Fruit fly (Drosophila melanogaster) whole organism, prepupa: ENCODE results near the gene Atg1.
A peak's percentile ranks its signal among the peaks of the same experiment; 100 is the strongest.

Source experiments
- CG10631 ChIP-seq: fragments of 200-800 bp; sonication (Bioruptor generic); optimal IDR thresholded peaks from 2 replicates; lab custom pipeline; 2016; ENCODE audit warnings: missing biosample characterization, missing genetic modification characterization
- CG10669 ChIP-seq: fragments of 200-800 bp; sonication (Bioruptor generic); optimal IDR thresholded peaks from 3 replicates; lab custom pipeline; 2018; ENCODE audit warnings: missing biosample characterization, mild to moderate bottlenecking, missing genetic modification characterization, moderate library complexity
- CG11294 ChIP-seq: fragments of 200-800 bp; sonication (Bioruptor generic); IDR thresholded peaks from 2 replicates; pipeline ENCODE4 v1.3.6; 2022; ENCODE audit warnings: missing biosample characterization, missing genetic modification characterization
- CG11762 ChIP-seq: fragments of 200-800 bp; sonication (Bioruptor generic); optimal IDR thresholded peaks from 3 replicates; lab custom pipeline; 2016; ENCODE audit warnings: missing biosample characterization, missing genetic modification characterization; ENCODE audit not compliant: insufficient read depth
- CG11902 ChIP-seq: fragments of 200-800 bp; sonication (Bioruptor generic); optimal IDR thresholded peaks from 3 replicates; lab custom pipeline; 2016; ENCODE audit warnings: missing biosample characterization, missing genetic modification characterization
- CG15336 ChIP-seq: fragments of 200-800 bp; sonication (Bioruptor generic); IDR thresholded peaks from 2 replicates; pipeline ENCODE4 v1.3.6; 2022; ENCODE audit warnings: missing biosample characterization, missing genetic modification characterization
- CG1621 ChIP-seq: fragments of 200-800 bp; sonication (Bioruptor generic); optimal IDR thresholded peaks from 3 replicates; lab custom pipeline; 2018; ENCODE audit warnings: missing biosample characterization, mild to moderate bottlenecking, missing genetic modification characterization
- CG16779 ChIP-seq: fragments of 200-800 bp; sonication (Bioruptor generic); optimal IDR thresholded peaks from 3 replicates; lab custom pipeline; 2017; ENCODE audit warnings: missing biosample characterization, mild to moderate bottlenecking, missing genetic modification characterization
- CG3032 ChIP-seq: fragments of 200-800 bp; optimal IDR thresholded peaks from 2 replicates; lab custom pipeline; 2019; ENCODE audit warnings: missing biosample characterization, mild to moderate bottlenecking, missing genetic modification characterization, moderate library complexity
- CG32006 ChIP-seq: fragments of 200-800 bp; sonication (Bioruptor generic); optimal IDR thresholded peaks from 3 replicates; lab custom pipeline; 2017; ENCODE audit warnings: missing biosample characterization, mild to moderate bottlenecking, missing genetic modification characterization
- CG3919 ChIP-seq: fragments of 200-800 bp; sonication (Bioruptor generic); optimal IDR thresholded peaks from 3 replicates; lab custom pipeline; 2016; ENCODE audit warnings: missing biosample characterization, missing genetic modification characterization
- CG4318 ChIP-seq: fragments of 200-800 bp; sonication (Bioruptor generic); optimal IDR thresholded peaks from 3 replicates; lab custom pipeline; 2017; ENCODE audit warnings: missing biosample characterization, mild to moderate bottlenecking, missing genetic modification characterization
- CG6163 ChIP-seq: fragments of 200-800 bp; sonication (Bioruptor generic); IDR thresholded peaks from 3 replicates; pipeline ENCODE4 v1.3.6; 2022; ENCODE audit warnings: missing biosample characterization, missing genetic modification characterization
- CG6276 ChIP-seq: fragments of 200-800 bp; sonication (Bioruptor generic); optimal IDR thresholded peaks from 2 replicates; lab custom pipeline; 2017; ENCODE audit warnings: missing biosample characterization, mild to moderate bottlenecking, missing genetic modification characterization
- CG6792 ChIP-seq: fragments of 200-800 bp; sonication (Bioruptor generic); optimal IDR thresholded peaks from 3 replicates; lab custom pipeline; 2016; ENCODE audit warnings: missing biosample characterization, missing genetic modification characterization
- CG6808 ChIP-seq: fragments of 200-800 bp; sonication (Bioruptor generic); optimal IDR thresholded peaks from 3 replicates; lab custom pipeline; 2017; ENCODE audit warnings: missing biosample characterization, missing genetic modification characterization, mild to moderate bottlenecking, moderate library complexity, missing genetic modification reagents
- CG6854 ChIP-seq: fragments of 200-800 bp; sonication (Bioruptor generic); optimal IDR thresholded peaks from 2 replicates; lab custom pipeline; 2017; ENCODE audit warnings: missing biosample characterization, mild to moderate bottlenecking, missing genetic modification characterization
- CG8119 ChIP-seq: fragments of 200-800 bp; sonication (Bioruptor generic); IDR thresholded peaks from 3 replicates; pipeline ENCODE4 v1.3.6; 2022; ENCODE audit warnings: missing biosample characterization, missing genetic modification characterization
- CG8319 ChIP-seq: fragments of 200-800 bp; sonication (Bioruptor generic); optimal IDR thresholded peaks from 3 replicates; lab custom pipeline; 2016; ENCODE audit warnings: missing biosample characterization, missing genetic modification characterization
- CG8632 ChIP-seq: fragments of 200-800 bp; sonication (Bioruptor generic); optimal IDR thresholded peaks from 3 replicates; lab custom pipeline; 2016; ENCODE audit warnings: missing biosample characterization, missing genetic modification characterization
- CG9139 ChIP-seq: fragments of 200-800 bp; sonication (Bioruptor generic); optimal IDR thresholded peaks from 3 replicates; lab custom pipeline; 2017; ENCODE audit warnings: missing biosample characterization, mild to moderate bottlenecking, missing genetic modification characterization
- Ets96B ChIP-seq: fragments of 200-800 bp; optimal IDR thresholded peaks from 2 replicates; lab custom pipeline; 2019; ENCODE audit warnings: missing biosample characterization, mild to moderate bottlenecking, missing genetic modification characterization, moderate library complexity
- Hr38 ChIP-seq: sonication (Bioruptor generic); optimal IDR thresholded peaks from 2 replicates; lab custom pipeline; 2016; ENCODE audit warnings: missing biosample characterization, missing genetic modification characterization
- Hr39 ChIP-seq: fragments of 200-800 bp; sonication (Bioruptor generic); optimal IDR thresholded peaks from 2 replicates; lab custom pipeline; 2016; ENCODE audit warnings: missing biosample characterization, missing genetic modification characterization
- Lpt ChIP-seq: fragments of 200-800 bp; sonication (Bioruptor generic); optimal IDR thresholded peaks from 3 replicates; lab custom pipeline; 2016; ENCODE audit warnings: missing biosample characterization, missing genetic modification characterization
- Met ChIP-seq: fragments of 200-800 bp; sonication (Bioruptor generic); optimal IDR thresholded peaks from 3 replicates; lab custom pipeline; 2016; ENCODE audit warnings: missing biosample characterization, missing genetic modification characterization
- Smox ChIP-seq: fragments of 200-800 bp; sonication (Bioruptor generic); optimal IDR thresholded peaks from 3 replicates; lab custom pipeline; 2016; ENCODE audit warnings: missing biosample characterization, missing genetic modification characterization
- Sox15 ChIP-seq: fragments of 200-800 bp; sonication (Bioruptor generic); optimal IDR thresholded peaks from 3 replicates; lab custom pipeline; 2016; ENCODE audit warnings: missing biosample characterization, missing genetic modification characterization
- achi ChIP-seq: fragments of 200-800 bp; sonication (Bioruptor generic); optimal IDR thresholded peaks from 3 replicates; lab custom pipeline; 2016; ENCODE audit warnings: missing biosample characterization, missing genetic modification characterization
- acj6 ChIP-seq: fragments of 200-800 bp; sonication (Bioruptor generic); optimal IDR thresholded peaks from 3 replicates; lab custom pipeline; 2016; ENCODE audit warnings: missing biosample characterization, missing genetic modification characterization
- dsx ChIP-seq: fragments of 200-800 bp; optimal IDR thresholded peaks from 3 replicates; lab custom pipeline; 2019; ENCODE audit warnings: missing biosample characterization, mild to moderate bottlenecking, missing genetic modification characterization, moderate library complexity; ENCODE audit not compliant: poor library complexity, severe bottlenecking
- eg ChIP-seq: fragments of 200-800 bp; sonication (Bioruptor generic); IDR thresholded peaks from 3 replicates; pipeline ENCODE4 v1.3.6; 2022; ENCODE audit warnings: missing biosample characterization, missing genetic modification characterization
- esn ChIP-seq: fragments of 200-800 bp; sonication (Bioruptor generic); optimal IDR thresholded peaks from 2 replicates; lab custom pipeline; 2016; ENCODE audit warnings: missing biosample characterization, mild to moderate bottlenecking, missing genetic modification characterization, moderate library complexity
- fd59A ChIP-seq: fragments of 200-800 bp; sonication (Bioruptor generic); optimal IDR thresholded peaks from 2 replicates; lab custom pipeline; 2017; ENCODE audit warnings: missing biosample characterization, mild to moderate bottlenecking, missing genetic modification characterization, missing genetic modification reagents
- fd85E ChIP-seq: fragments of 200-800 bp; sonication (Bioruptor generic); optimal IDR thresholded peaks from 3 replicates; lab custom pipeline; 2016; ENCODE audit warnings: missing biosample characterization, missing genetic modification characterization
- fkh ChIP-seq: fragments of 200-800 bp; sonication (Bioruptor generic); optimal IDR thresholded peaks from 3 replicates; lab custom pipeline; 2017; ENCODE audit warnings: missing biosample characterization, mild to moderate bottlenecking, missing genetic modification characterization, moderate library complexity
- salr ChIP-seq, 2 experiments: fragments of 200-800 bp; sonication (Bioruptor generic); optimal IDR thresholded peaks; 3 replicates each; lab custom pipeline; 2016 to 2018; ENCODE audit warnings: missing biosample characterization in 2 of 2, missing genetic modification characterization in 2 of 2, mild to moderate bottlenecking in 1 of 2
- spab ChIP-seq: fragments of 200-800 bp; sonication (Bioruptor generic); optimal IDR thresholded peaks from 2 replicates; lab custom pipeline; 2017; ENCODE audit warnings: missing biosample characterization, mild to moderate bottlenecking, missing genetic modification characterization, missing genetic modification reagents
- ss ChIP-seq, 2 experiments: fragments of 200-800 bp; sonication (Bioruptor generic); optimal IDR thresholded peaks; 2 replicates in 1 of 2; 3 replicates in 1 of 2; lab custom pipeline; 2017 to 2018; ENCODE audit warnings: mild to moderate bottlenecking in 2 of 2, missing biosample characterization in 2 of 2, missing genetic modification characterization in 2 of 2, moderate library complexity in 1 of 2
- svp ChIP-seq: fragments of 200-800 bp; sonication (Bioruptor generic); peaks from one replicate; lab custom pipeline; 2016; ENCODE audit warnings: missing biosample characterization, missing genetic modification characterization

Gene Atg1

dm6 chr3L:12802443-12802865 is 2.5 kb downstream of the Atg1 start (continued):
- TF ChIP-seq CG11294 (GFP tag; lab: Robert Waterston, UW): peak; percentile 50; the same call in 1 of the 2 replicates
- TF ChIP-seq CG10669 (GFP tag; lab: Kevin White, UChicago): no peak
- no peak for TF ChIP-seq spab
- TF ChIP-seq CG3032 (tag; lab: Kevin White, UChicago): no peak
- TF ChIP-seq salr (GFP tag; optimal IDR thresholded peaks at IDR 0.05; lab: Kevin White, UChicago): peak in 1 of 2 experiments; percentile 35
- TF ChIP-seq acj6 (GFP tag; lab: Kevin White, UChicago): peak; percentile 18
- no peak for TF ChIP-seq Met
- TF ChIP-seq CG16779 (tag; lab: Kevin White, UChicago): peak; percentile 77
- TF ChIP-seq CG8632 (GFP tag; lab: Kevin White, UChicago): no peak
- peak; percentile 50 for TF ChIP-seq CG4318 (GFP tag; lab: Kevin White, UChicago)
- no peak for TF ChIP-seq Sox15
- peak; percentile 10 for TF ChIP-seq CG6792
- peak; percentile 84 for TF ChIP-seq CG32006 (GFP tag; lab: Kevin White, UChicago)
- TF ChIP-seq CG6854 (GFP tag; lab: Kevin White, UChicago): no peak
- TF ChIP-seq CG11902 (GFP tag; lab: Kevin White, UChicago): no peak
- TF ChIP-seq CG3919 (GFP tag; lab: Kevin White, UChicago): no peak
- TF ChIP-seq Lpt (GFP tag; lab: Kevin White, UChicago): peak; percentile 78
- peak; percentile 7 for TF ChIP-seq CG10631
- peak; percentile 95 for TF ChIP-seq CG6276 (GFP tag; lab: Kevin White, UChicago)
- no peak for TF ChIP-seq esn (GFP tag; lab: Kevin White, UChicago)
- TF ChIP-seq CG9139 (GFP tag; lab: Kevin White, UChicago): no peak
- no peak for TF ChIP-seq ss (GFP tag; optimal IDR thresholded peaks at IDR 0.05; lab: Kevin White, UChicago)
- peak; percentile 18 for TF ChIP-seq achi (GFP tag; lab: Kevin White, UChicago)

- TF ChIP-seq fd59A (GFP tag; lab: Kevin White, UChicago): no peak
- peak; percentile 44; the same call in 1 of the 3 replicates for TF ChIP-seq eg
- TF ChIP-seq CG15336: peak; percentile 30; the same call in 1 of the 2 replicates
- no peak for TF ChIP-seq CG6808 (GFP tag; lab: Kevin White, UChicago)
- TF ChIP-seq Hr39: no peak
- no peak for TF ChIP-seq acj6 (GFP tag; lab: Kevin White, UChicago)
- no peak for TF ChIP-seq CG11902 (GFP tag; lab: Kevin White, UChicago)
- no peak for TF ChIP-seq CG8319
- peak; percentile 40; the same call in 1 of the 3 replicates for TF ChIP-seq CG8119 (GFP tag; lab: Robert Waterston, UW)
- no peak for TF ChIP-seq Hr38
- TF ChIP-seq fd85E: no peak
- peak; percentile 7 for TF ChIP-seq svp (GFP tag; lab: Kevin White, UChicago)
- TF ChIP-seq CG32006 (GFP tag; lab: Kevin White, UChicago): peak; percentile 19
Measured at dm6 chr3L:12800167-12800566, 4.7 kb downstream of the Atg1 start.

dm6 chr3L:12799431-12800147 is 5.3 kb downstream of the Atg1 start:
- TF ChIP-seq Met: no peak
- TF ChIP-seq CG11294 (GFP tag; lab: Robert Waterston, UW): no peak
- TF ChIP-seq CG11762 (GFP tag; lab: Kevin White, UChicago): no peak
- TF ChIP-seq svp (GFP tag; lab: Kevin White, UChicago): peak; percentile 99
- TF ChIP-seq, all 60 proteins: peak for 1

dm6 chr3L:12798795-12799311 is 6.1 kb downstream of the Atg1 start:
- TF ChIP-seq CG32006 (GFP tag; lab: Kevin White, UChicago) (peak; percentile 77), Lpt (GFP tag; lab: Kevin White, UChicago) (peak; percentile 43), salr (GFP tag; optimal IDR thresholded peaks at IDR 0.05; lab: Kevin White, UChicago) (peak; percentile 33 to 50), CG9139 (GFP tag; lab: Kevin White, UChicago) (peak; percentile 40), dsx (peak; percentile 11), acj6 (GFP tag; lab: Kevin White, UChicago) (peak; percentile 58), svp (GFP tag; lab: Kevin White, UChicago) (no peak), CG10669 (GFP tag; lab: Kevin White, UChicago) (peak; percentile 37), Smox (no peak), CG16779 (tag; lab: Kevin White, UChicago) (peak; percentile 33), CG8632 (GFP tag; lab: Kevin White, UChicago) (peak; percentile 40), CG4318 (GFP tag; lab: Kevin White, UChicago) (peak; percentile 27), eg (peak; percentile 29; the same call in 1 of the 3 replicates), Ets96B (tag; lab: Kevin White, UChicago) (peak; percentile 26), CG1621 (tag; lab: Kevin White, UChicago) (peak; percentile 32), esn (GFP tag; lab: Kevin White, UChicago) (peak; percentile 34), CG6808 (GFP tag; lab: Kevin White, UChicago) (peak; percentile 48), CG6854 (GFP tag; lab: Kevin White, UChicago) (no peak), CG15336 (peak; percentile 55; the same call in 1 of the 2 replicates), CG6163 (GFP tag; lab: Robert Waterston, UW) (peak; percentile 47; the same call in 1 of the 3 replicates), fkh (GFP tag; lab: Kevin White, UChicago) (peak; percentile 79), CG3919 (GFP tag; lab: Kevin White, UChicago) (peak; percentile 31)
